Fruit fly (Drosophila melanogaster) whole organism, embryonic: ENCODE measurements around the gene vito.

Experiments
- Awh ChIP-seq: fragments of 200-800 bp; sonication (Bioruptor generic); IDR thresholded peaks from 2 replicates; pipeline ENCODE4, ENCODE4 v1.3.6; 2022; ENCODE audit warnings: missing biosample characterization, missing genetic modification characterization
- B-H2 ChIP-seq: fragments of 200-800 bp; sonication (Bioruptor generic); optimal IDR thresholded peaks from 2 replicates; lab custom pipeline; 2018; ENCODE audit warnings: missing biosample characterization, mild to moderate bottlenecking, missing genetic modification characterization
- CG10147 ChIP-seq: fragments of 200-800 bp; sonication (Bioruptor generic); optimal IDR thresholded peaks from 2 replicates; lab custom pipeline; 2019; ENCODE audit warnings: missing biosample characterization, mild to moderate bottlenecking, missing genetic modification characterization, moderate library complexity
- CG12769 ChIP-seq: fragments of 200-800 bp; sonication (Bioruptor generic); optimal IDR thresholded peaks from 2 replicates; lab custom pipeline; 2019; ENCODE audit warnings: missing biosample characterization, mild to moderate bottlenecking, missing genetic modification characterization, moderate library complexity
- CG13424 ChIP-seq: fragments of 200-800 bp; sonication (Bioruptor generic); optimal IDR thresholded peaks from 2 replicates; lab custom pipeline; 2019; ENCODE audit warnings: missing biosample characterization, mild to moderate bottlenecking, missing genetic modification characterization, moderate library complexity
- CG13894 ChIP-seq: fragments of 200-800 bp; sonication (Bioruptor generic); optimal IDR thresholded peaks from 3 replicates; lab custom pipeline; 2018; ENCODE audit warnings: missing biosample characterization, mild to moderate bottlenecking, missing genetic modification characterization, moderate library complexity
- CG14441 ChIP-seq: fragments of 200-800 bp; sonication (Bioruptor generic); IDR thresholded peaks from 2 replicates; pipeline ENCODE4 v1.3.6; 2022; ENCODE audit warnings: missing biosample characterization, missing genetic modification characterization
- CG14710 ChIP-seq: fragments of 200-800 bp; sonication (Bioruptor generic); optimal IDR thresholded peaks from 3 replicates; lab custom pipeline; 2019; ENCODE audit warnings: missing biosample characterization, mild to moderate bottlenecking, missing genetic modification characterization, moderate library complexity
- CG15696 ChIP-seq: fragments of 200-800 bp; sonication (Bioruptor generic); optimal IDR thresholded peaks from 2 replicates; lab custom pipeline; 2019; ENCODE audit warnings: missing biosample characterization, mild to moderate bottlenecking, missing genetic modification characterization, moderate library complexity
- CG1603 ChIP-seq: fragments of 200-800 bp; sonication (Bioruptor generic); optimal IDR thresholded peaks from 2 replicates; lab custom pipeline; 2019; ENCODE audit warnings: missing biosample characterization, mild to moderate bottlenecking, missing genetic modification characterization, moderate library complexity
- CG18599 ChIP-seq: fragments of 200-800 bp; sonication (Bioruptor generic); optimal IDR thresholded peaks from 3 replicates; lab custom pipeline; 2017; ENCODE audit warnings: missing biosample characterization, missing genetic modification characterization, mild to moderate bottlenecking, moderate library complexity, missing genetic modification reagents
- CG2202 ChIP-seq: fragments of 200-800 bp; sonication (Bioruptor generic); optimal IDR thresholded peaks from 2 replicates; lab custom pipeline; 2018; ENCODE audit warnings: missing biosample characterization, mild to moderate bottlenecking, missing genetic modification characterization
- CG30403 ChIP-seq: fragments of 200-800 bp; sonication (Bioruptor generic); optimal IDR thresholded peaks from 3 replicates; lab custom pipeline; 2016; ENCODE audit warnings: missing biosample characterization, missing genetic modification characterization
- CG3281 ChIP-seq: fragments of 200-800 bp; sonication (Bioruptor generic); optimal IDR thresholded peaks from 3 replicates; lab custom pipeline; 2017; ENCODE audit warnings: missing biosample characterization, mild to moderate bottlenecking, missing genetic modification characterization
- CG34422 ChIP-seq: fragments of 200-800 bp; sonication (Bioruptor generic); IDR thresholded peaks from 3 replicates; pipeline ENCODE4 v1.3.6; 2022; ENCODE audit warnings: missing biosample characterization, missing genetic modification characterization
- CG3995 ChIP-seq: fragments of 200-800 bp; sonication (Bioruptor generic); optimal IDR thresholded peaks from 3 replicates; lab custom pipeline; 2016; ENCODE audit warnings: missing biosample characterization, missing genetic modification characterization
- CG42726 ChIP-seq: fragments of 200-800 bp; sonication (Bioruptor generic); IDR thresholded peaks from 2 replicates; pipeline ENCODE4 v1.3.6; 2022; ENCODE audit warnings: missing biosample characterization, missing genetic modification characterization; ENCODE audit not compliant: partially characterized antibody
- CG4424 ChIP-seq: fragments of 200-800 bp; sonication (Bioruptor generic); optimal IDR thresholded peaks from 3 replicates; lab custom pipeline; 2016; ENCODE audit warnings: missing biosample characterization, missing genetic modification characterization
- CG4617 ChIP-seq: fragments of 200-800 bp; sonication (Bioruptor generic); optimal IDR thresholded peaks from 3 replicates; lab custom pipeline; 2016; ENCODE audit warnings: missing biosample characterization, missing genetic modification characterization, borderline replicate concordance
- CG9797 ChIP-seq: fragments of 200-800 bp; sonication (Bioruptor generic); optimal IDR thresholded peaks from 3 replicates; lab custom pipeline; 2018; ENCODE audit warnings: missing biosample characterization, mild to moderate bottlenecking, missing genetic modification characterization
- CG9932 ChIP-seq: fragments of 200-800 bp; sonication (Bioruptor generic); IDR thresholded peaks from 2 replicates; pipeline ENCODE4 v1.3.6; 2022; ENCODE audit warnings: missing biosample characterization, missing genetic modification characterization
- CHES-1-like ChIP-seq: fragments of 200-800 bp; sonication (Bioruptor generic); optimal IDR thresholded peaks from 2 replicates; lab custom pipeline; 2016; ENCODE audit warnings: missing biosample characterization, missing genetic modification characterization
- CTCF ChIP-seq: fragments of 200-800 bp; sonication (Bioruptor generic); optimal IDR thresholded peaks from 2 replicates; lab custom pipeline; 2017; ENCODE audit warnings: missing biosample characterization, mild to moderate bottlenecking, missing genetic modification characterization, moderate library complexity
- Dref ChIP-seq: fragments of 200-800 bp; sonication (Bioruptor generic); IDR thresholded peaks from 2 replicates; pipeline ENCODE4 v1.3.6; 2022; ENCODE audit warnings: missing biosample characterization, missing genetic modification characterization
- ERR ChIP-seq: fragments of 200-800 bp; sonication (Bioruptor generic); optimal IDR thresholded peaks from 2 replicates; lab custom pipeline; 2016; ENCODE audit warnings: missing biosample characterization, missing genetic modification characterization
- Hmr ChIP-seq: fragments of 200-800 bp; sonication (Bioruptor generic); optimal IDR thresholded peaks from 3 replicates; lab custom pipeline; 2017; ENCODE audit warnings: mild to moderate bottlenecking, missing biosample characterization, missing genetic modification reagents, missing genetic modification characterization
- Hr51 ChIP-seq, 2 experiments: fragments of 200-800 bp; sonication (Bioruptor generic); optimal IDR thresholded peaks; 2 replicates in 1 of 2; 3 replicates in 1 of 2; lab custom pipeline; 2016 to 2018; ENCODE audit warnings: missing biosample characterization in 2 of 2, missing genetic modification characterization in 2 of 2, mild to moderate bottlenecking in 1 of 2, moderate library complexity in 1 of 2
- Myb ChIP-seq: fragments of 200-800 bp; sonication (Bioruptor generic); optimal IDR thresholded peaks from 2 replicates; lab custom pipeline; 2016; ENCODE audit warnings: missing biosample characterization, missing genetic modification characterization
- Pdp1 ChIP-seq, 2 experiments: fragments of 200-800 bp; sonication (Bioruptor generic); optimal IDR thresholded peaks; 3 replicates each; lab custom pipeline; 2016; ENCODE audit warnings: missing biosample characterization in 2 of 2, missing genetic modification characterization in 2 of 2, mild to moderate bottlenecking in 1 of 2, moderate library complexity in 1 of 2
- Trl ChIP-seq, 3 experiments: fragments of >200 bp in 2 of 3; fragments of 200-800 bp in 1 of 3; sonication (Bioruptor generic) in 1 of 3; optimal IDR thresholded peaks; 2 replicates in 1 of 3; 3 replicates in 2 of 3; lab custom pipeline; 2016 to 2017; ENCODE audit warnings: missing biosample characterization in 1 of 3, missing genetic modification characterization in 1 of 3
- YL-1 ChIP-seq: fragments of 200-800 bp; sonication (Bioruptor generic); optimal IDR thresholded peaks from 3 replicates; lab custom pipeline; 2017; ENCODE audit warnings: missing biosample characterization, mild to moderate bottlenecking, missing genetic modification characterization
- ato ChIP-seq: fragments of 200-800 bp; sonication (Bioruptor generic); IDR thresholded peaks from 2 replicates; pipeline ENCODE4 v1.3.6; 2022; ENCODE audit warnings: missing biosample characterization, missing genetic modification characterization; ENCODE audit not compliant: partially characterized antibody
- bowl ChIP-seq: fragments of 200-800 bp; sonication (Bioruptor generic); IDR thresholded peaks from 2 replicates; pipeline ENCODE4 v1.3.6; 2022; ENCODE audit warnings: missing biosample characterization, missing genetic modification characterization
- bsh ChIP-seq, 2 experiments: fragments of 200-800 bp; sonication (Bioruptor generic); optimal IDR thresholded peaks; 2 replicates each; lab custom pipeline; 2017 to 2018; ENCODE audit warnings: mild to moderate bottlenecking in 2 of 2, missing biosample characterization in 2 of 2, missing genetic modification characterization in 2 of 2, moderate library complexity in 1 of 2
- cad ChIP-seq: fragments of >200 bp; optimal IDR thresholded peaks from 2 replicates; lab custom pipeline; 2017; ENCODE audit warnings: missing biosample characterization, missing genetic modification characterization
- eyg ChIP-seq: fragments of 200-800 bp; sonication (Bioruptor generic); optimal IDR thresholded peaks from 3 replicates; lab custom pipeline; 2016; ENCODE audit warnings: missing biosample characterization, missing genetic modification characterization
- hb ChIP-seq: fragments of 200-800 bp; sonication (Bioruptor generic); IDR thresholded peaks from 3 replicates; pipeline ENCODE4 v1.3.6; 2022; ENCODE audit warnings: missing biosample characterization, missing genetic modification characterization; ENCODE audit not compliant: partially characterized antibody
- jumu ChIP-seq: fragments of 200-800 bp; sonication (Bioruptor generic); optimal IDR thresholded peaks from 3 replicates; lab custom pipeline; 2016; ENCODE audit warnings: missing biosample characterization, missing genetic modification characterization
- mld ChIP-seq: fragments of 200-800 bp; sonication (Bioruptor generic); IDR thresholded peaks from 3 replicates; pipeline ENCODE4 v1.3.6; 2022; ENCODE audit warnings: missing biosample characterization, missing genetic modification characterization; ENCODE audit not compliant: partially characterized antibody
- onecut ChIP-seq: fragments of 200-800 bp; sonication (Bioruptor generic); IDR thresholded peaks from 2 replicates; pipeline ENCODE4 v1.3.6; 2022; ENCODE audit warnings: missing biosample characterization, missing genetic modification characterization
- pfk ChIP-seq: fragments of 200-800 bp; sonication (Bioruptor generic); optimal IDR thresholded peaks from 2 replicates; lab custom pipeline; 2018; ENCODE audit warnings: missing biosample characterization, mild to moderate bottlenecking, missing genetic modification characterization, moderate library complexity
- phol ChIP-seq: fragments of 200-800 bp; sonication (Bioruptor generic); optimal IDR thresholded peaks from 3 replicates; lab custom pipeline; 2018; ENCODE audit warnings: missing biosample characterization, mild to moderate bottlenecking, missing genetic modification characterization, moderate library complexity
- pita ChIP-seq: fragments of 200-800 bp; sonication (Bioruptor generic); optimal IDR thresholded peaks from 2 replicates; lab custom pipeline; 2017; ENCODE audit warnings: missing biosample characterization, mild to moderate bottlenecking, missing genetic modification characterization
- pzg ChIP-seq: fragments of 200-800 bp; sonication (Bioruptor generic); optimal IDR thresholded peaks from 3 replicates; lab custom pipeline; 2018; ENCODE audit warnings: missing biosample characterization, mild to moderate bottlenecking, missing genetic modification characterization, moderate library complexity
- row ChIP-seq: fragments of 200-800 bp; sonication (Bioruptor generic); IDR thresholded peaks from 3 replicates; pipeline ENCODE4 v1.3.6; 2022; ENCODE audit warnings: missing biosample characterization, missing genetic modification characterization
- sim ChIP-seq: fragments of 200-800 bp; sonication (Bioruptor generic); IDR thresholded peaks from 2 replicates; pipeline ENCODE4 v1.3.6; 2022; ENCODE audit warnings: missing biosample characterization, missing genetic modification characterization
- toy ChIP-seq: fragments of 200-800 bp; sonication (Bioruptor generic); IDR thresholded peaks from 2 replicates; pipeline ENCODE4 v1.3.6; 2022; ENCODE audit warnings: missing biosample characterization, missing genetic modification characterization
- vvl ChIP-seq: fragments of 200-800 bp; sonication (Bioruptor generic); IDR thresholded peaks from 2 replicates; pipeline ENCODE4 v1.3.6; 2022; ENCODE audit warnings: missing biosample characterization, missing genetic modification characterization
- zfh1 ChIP-seq: fragments of 200-800 bp; sonication (Bioruptor generic); IDR thresholded peaks from 3 replicates; pipeline ENCODE4 v1.3.6; 2022; ENCODE audit warnings: missing biosample characterization, missing genetic modification characterization

The vito gene

DNA sequence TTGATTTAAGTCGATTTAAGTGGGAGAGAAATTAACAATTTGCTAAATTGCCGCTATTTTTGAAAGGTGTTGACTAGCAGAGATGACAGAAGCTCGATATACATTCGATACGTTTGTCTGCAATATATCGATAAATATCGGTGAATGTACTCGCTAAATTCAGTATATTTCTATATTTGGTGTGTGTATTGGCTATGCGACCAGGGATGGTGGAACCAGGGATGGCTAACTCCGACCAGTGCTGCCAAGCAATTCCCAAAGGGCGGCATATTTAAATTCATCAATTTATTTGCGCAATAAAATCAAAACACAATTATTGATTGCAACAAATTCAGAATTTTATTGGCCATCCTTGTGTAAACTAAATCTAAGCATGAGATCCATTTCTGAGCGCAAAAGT is 35.9 kb upstream of the vito start, which contains the start of gene mad2 (continued):
- TF ChIP-seq CG14710 (tag; lab: Kevin White, UChicago): peak; percentile 67
- TF ChIP-seq phol (tag; lab: Kevin White, UChicago): peak; percentile 41
- peak; percentile 34 for TF ChIP-seq jumu (GFP tag; lab: Kevin White, UChicago)
- TF ChIP-seq Trl (optimal IDR thresholded peaks at IDR 0.05; lab: Kevin White, UChicago): peak in 1 of 2 experiments; percentile 9
- TF ChIP-seq Trl (GFP tag; optimal IDR thresholded peaks at IDR 0.05; lab: Kevin White, UChicago): no peak
- TF ChIP-seq Pdp1 (GFP tag; optimal IDR thresholded peaks at IDR 0.05; lab: Kevin White, UChicago): peak in 1 of 2 experiments; percentile 48
- peak; percentile 82 for TF ChIP-seq Myb
- peak; percentile 20 for TF ChIP-seq cad (GFP tag; lab: Kevin White, UChicago)
- TF ChIP-seq CG30403 (GFP tag; lab: Kevin White, UChicago): peak; percentile 25
- TF ChIP-seq CG4617 (GFP tag; lab: Kevin White, UChicago): peak; percentile 16
- TF ChIP-seq Awh (GFP tag; lab: Robert Waterston, UW): no peak
- TF ChIP-seq sim (GFP tag; lab: Robert Waterston, UW): no peak
- TF ChIP-seq CG13424 (tag; lab: Kevin White, UChicago): peak; percentile 35
- TF ChIP-seq hb (GFP tag; lab: Robert Waterston, UW): peak; percentile 61; the same call in 2 of the 3 replicates
- TF ChIP-seq CG34422 (GFP tag; lab: Robert Waterston, UW): 0 out of 3 replicates have a peak, but pooled peaks have one; percentile 40
- peak; percentile 98 for TF ChIP-seq pzg (GFP tag; lab: Kevin White, UChicago)
- TF ChIP-seq pita (GFP tag; lab: Kevin White, UChicago): peak; percentile 94
- peak; percentile 93 for TF ChIP-seq CG1603 (tag; lab: Kevin White, UChicago)
- peak; percentile 34; the same call in 1 of the 2 replicates for TF ChIP-seq onecut
- peak; percentile 92 for TF ChIP-seq CG9797
- TF ChIP-seq vvl: peak; percentile 34; the same call in 1 of the 2 replicates
- TF ChIP-seq Dref: peak; percentile 96
- TF ChIP-seq CG18599 (GFP tag; lab: Kevin White, UChicago): no peak
- peak; percentile 45 for TF ChIP-seq B-H2
- TF ChIP-seq bsh (GFP tag; optimal IDR thresholded peaks at IDR 0.05; lab: Kevin White, UChicago): no peak
- TF ChIP-seq zfh1 (GFP tag; lab: Robert Waterston, UW): 0 out of 3 replicates have a peak, but pooled peaks have one; percentile 21
- TF ChIP-seq CG9932 (GFP tag; lab: Robert Waterston, UW): no peak
- TF ChIP-seq CG10147: no peak
- TF ChIP-seq YL-1: peak; percentile 13
- TF ChIP-seq ato (GFP tag; lab: Robert Waterston, UW): 0 out of 2 replicates have a peak, but pooled peaks have one; percentile 11
- no peak for TF ChIP-seq toy
- peak; percentile 5 for TF ChIP-seq CHES-1-like (GFP tag; lab: Kevin White, UChicago)
- TF ChIP-seq eyg (GFP tag; lab: Kevin White, UChicago): no peak
- TF ChIP-seq CG42726: peak; percentile 40; the same call in 1 of the 2 replicates
- no peak for TF ChIP-seq CG3281 (GFP tag; lab: Kevin White, UChicago)
- peak; percentile 65 for TF ChIP-seq CG12769 (tag; lab: Kevin White, UChicago)
- peak; percentile 64 for TF ChIP-seq ERR (GFP tag; lab: Kevin White, UChicago)
- no peak for TF ChIP-seq CG4424 (GFP tag; lab: Kevin White, UChicago)
- TF ChIP-seq CG2202 (tag; lab: Kevin White, UChicago): peak; percentile 47
- TF ChIP-seq CTCF (GFP tag; lab: Kevin White, UChicago): peak; percentile 31
- TF ChIP-seq CG3995: no peak
- no peak for TF ChIP-seq Hr51 (GFP tag; optimal IDR thresholded peaks at IDR 0.05; lab: Kevin White, UChicago)
- TF ChIP-seq CG15696 (tag; lab: Kevin White, UChicago): no peak
- TF ChIP-seq CG14441: 0 out of 2 replicates have a peak, but pooled peaks have one; percentile 19
- no peak for TF ChIP-seq bowl (GFP tag; lab: Robert Waterston, UW)
- peak; percentile 40 for TF ChIP-seq CG13894 (tag; lab: Kevin White, UChicago)
- no peak for TF ChIP-seq mld (GFP tag; lab: Robert Waterston, UW)
- TF ChIP-seq row (GFP tag; lab: Robert Waterston, UW): peak; percentile 38; the same call in 1 of the 3 replicates
- TF ChIP-seq Hmr: peak; percentile 75
- TF ChIP-seq pfk (GFP tag; lab: Kevin White, UChicago): no peak
